Fruit fly (Drosophila melanogaster) whole organism, wandering third instar larva: ENCODE data around the gene CG43092.
A peak's percentile ranks its signal among the peaks of the same experiment; 100 is the strongest.

ENCODE experiments used
- Abd-B ChIP-seq: fragments of >200 bp; optimal IDR thresholded peaks from 2 replicates; lab custom pipeline; 2017; ENCODE audit warnings: missing biosample characterization, missing genetic modification characterization
- Dfd ChIP-seq: fragments of >200 bp; optimal IDR thresholded peaks from 2 replicates; lab custom pipeline; 2017; ENCODE audit warnings: missing biosample characterization, missing genetic modification characterization
- Dif ChIP-seq: fragments of 200-275, 200-300 bp; sonication (Bioruptor generic); optimal IDR thresholded peaks from 2 replicates; lab custom pipeline; 2018; ENCODE audit warnings: missing biosample characterization, missing genetic modification characterization; ENCODE audit not compliant: partially characterized antibody
- GATAd ChIP-seq: sonication (Bioruptor generic); optimal IDR thresholded peaks from 2 replicates; lab custom pipeline; 2016; ENCODE audit warnings: missing biosample characterization, missing genetic modification characterization
- Hnf4 ChIP-seq: fragments of 200-800 bp; sonication (Bioruptor generic); optimal IDR thresholded peaks from 2 replicates; lab custom pipeline; 2016; ENCODE audit warnings: missing biosample characterization, mild to moderate bottlenecking, missing genetic modification characterization
- Hr78 ChIP-seq: fragments of >200 bp; optimal IDR thresholded peaks from 2 replicates; lab custom pipeline; 2017; ENCODE audit warnings: missing biosample characterization, missing genetic modification characterization
- Hr83 ChIP-seq: fragments of 200-300 bp; sonication (Bioruptor generic); optimal IDR thresholded peaks from 2 replicates; lab custom pipeline; 2016; ENCODE audit warnings: missing biosample characterization, mild to moderate bottlenecking, missing genetic modification characterization, moderate library complexity; ENCODE audit not compliant: poor library complexity, severe bottlenecking
- Mio ChIP-seq: sonication (Bioruptor generic); optimal IDR thresholded peaks from 2 replicates; lab custom pipeline; 2016; ENCODE audit warnings: missing biosample characterization, missing genetic modification characterization
- N ChIP-seq: fragments of >200 bp; optimal IDR thresholded peaks from 2 replicates; lab custom pipeline; 2018; ENCODE audit warnings: missing biosample characterization, missing external identifiers, missing genetic modification characterization
- OdsH ChIP-seq: fragments of 200-800 bp; sonication (Bioruptor generic); optimal IDR thresholded peaks from 2 replicates; lab custom pipeline; 2016; ENCODE audit warnings: missing biosample characterization, mild to moderate bottlenecking, missing genetic modification characterization
- Rel ChIP-seq, 2 experiments: fragments of 200-800 bp; sonication (Bioruptor generic) in 1 of 2; optimal IDR thresholded peaks; 2 replicates in 1 of 2; 3 replicates in 1 of 2; lab custom pipeline; 2016 to 2019; ENCODE audit warnings: mild to moderate bottlenecking in 2 of 2, missing biosample characterization in 2 of 2, missing genetic modification characterization in 2 of 2, moderate library complexity in 1 of 2
- Sp1 ChIP-seq: fragments of 200-800 bp; sonication (Bioruptor generic); optimal IDR thresholded peaks from 3 replicates; lab custom pipeline; 2019; ENCODE audit warnings: missing biosample characterization, mild to moderate bottlenecking, missing genetic modification characterization, moderate library complexity
- Vsx2 ChIP-seq: fragments of 200-300, 225-300 bp; sonication (Bioruptor generic); optimal IDR thresholded peaks from 2 replicates; lab custom pipeline; 2018; ENCODE audit warnings: missing biosample characterization, missing genetic modification characterization; ENCODE audit not compliant: partially characterized antibody
- br ChIP-seq: fragments of 200-800 bp; sonication (Bioruptor generic); optimal IDR thresholded peaks from 2 replicates; lab custom pipeline; 2016; ENCODE audit warnings: missing biosample characterization, missing genetic modification characterization
- brk ChIP-seq: fragments of 200-800 bp; sonication (Bioruptor generic); optimal IDR thresholded peaks from 2 replicates; lab custom pipeline; 2016; ENCODE audit warnings: missing biosample characterization, mild to moderate bottlenecking, missing genetic modification characterization
- dl ChIP-seq, 2 experiments: fragments of 175-275, 200-275 bp in 1 of 2; fragments of 200-275 bp in 1 of 2; sonication (Bioruptor generic); optimal IDR thresholded peaks; lab custom pipeline; 2018; ENCODE audit warnings: mild to moderate bottlenecking in 2 of 2, missing biosample characterization in 2 of 2, missing genetic modification characterization in 2 of 2, moderate library complexity in 2 of 2; ENCODE audit not compliant: partially characterized antibody in 2 of 2, insufficient read depth in 1 of 2
- dmrt93B ChIP-seq: fragments of 200-800 bp; sonication (Bioruptor generic); optimal IDR thresholded peaks from 2 replicates; lab custom pipeline; 2018; ENCODE audit warnings: missing biosample characterization, mild to moderate bottlenecking, missing genetic modification characterization
- ey ChIP-seq: fragments of 200-800 bp; sonication (Bioruptor generic); optimal IDR thresholded peaks from 2 replicates; lab custom pipeline; 2016; ENCODE audit warnings: missing biosample characterization, missing genetic modification characterization
- foxo ChIP-seq, 2 experiments: fragments of 200-800 bp; sonication (Bioruptor generic); optimal IDR thresholded peaks; 2 replicates in 1 of 2; 3 replicates in 1 of 2; lab custom pipeline; 2016 to 2017; ENCODE audit warnings: missing biosample characterization in 2 of 2, missing genetic modification characterization in 2 of 2
- fru ChIP-seq: fragments of 200-800 bp; sonication (Bioruptor generic); optimal IDR thresholded peaks from 3 replicates; lab custom pipeline; 2016; ENCODE audit warnings: missing biosample characterization, mild to moderate bottlenecking, missing genetic modification characterization
- h ChIP-seq: fragments of 200-800 bp; sonication (Bioruptor generic); optimal IDR thresholded peaks from 3 replicates; lab custom pipeline; 2016; ENCODE audit warnings: missing biosample characterization, mild to moderate bottlenecking, missing genetic modification characterization
- pan ChIP-seq: fragments of >200 bp; optimal IDR thresholded peaks from 2 replicates; lab custom pipeline; 2017
- psq ChIP-seq: fragments of 200-800 bp; sonication (Bioruptor generic); optimal IDR thresholded peaks from 3 replicates; lab custom pipeline; 2017; ENCODE audit warnings: missing biosample characterization, mild to moderate bottlenecking, missing genetic modification characterization, moderate library complexity
- rgr ChIP-seq: fragments of 200-800 bp; sonication (Bioruptor generic); optimal IDR thresholded peaks from 3 replicates; lab custom pipeline; 2016; ENCODE audit warnings: missing biosample characterization, mild to moderate bottlenecking, missing genetic modification characterization
- sage ChIP-seq: fragments of 200-800 bp; sonication (Bioruptor generic); optimal IDR thresholded peaks from 2 replicates; lab custom pipeline; 2016; ENCODE audit warnings: missing biosample characterization, mild to moderate bottlenecking, missing genetic modification characterization
- tai ChIP-seq: sonication (Bioruptor generic); optimal IDR thresholded peaks from 2 replicates; lab custom pipeline; 2016; ENCODE audit warnings: missing biosample characterization, missing genetic modification characterization

Gene CG43092

dm6 chr3R:22748956-22749355 is 20.5 kb downstream of the CG43092 start, which contains the start of gene CG31139:
CG31139 (minus strand) TSS chr3R:22749056.
- no peak for TF ChIP-seq Mio (GFP tag; lab: Kevin White, UChicago)
- no peak for TF ChIP-seq OdsH (GFP tag; lab: Kevin White, UChicago)
- TF ChIP-seq br (GFP tag; lab: Kevin White, UChicago) = no peak
- no peak for TF ChIP-seq sage (GFP tag; lab: Kevin White, UChicago)
- no peak for TF ChIP-seq rgr (GFP tag; lab: Kevin White, UChicago)
- no peak for TF ChIP-seq Hr83 (GFP tag; lab: Kevin White, UChicago)
- TF ChIP-seq dmrt93B (GFP tag; lab: Kevin White, UChicago) = no peak
- no peak for TF ChIP-seq Abd-B (GFP tag; lab: Kevin White, UChicago)
- TF ChIP-seq GATAd = no peak
- no peak for TF ChIP-seq tai (GFP tag; lab: Kevin White, UChicago)
- TF ChIP-seq psq = no peak
- TF ChIP-seq, all 38 proteins: peak for 0

- TF ChIP-seq Dfd (GFP tag; lab: Kevin White, UChicago) = no peak
- TF ChIP-seq Hr83 (GFP tag; lab: Kevin White, UChicago) = peak; percentile 35
- no peak for TF ChIP-seq Hnf4 (GFP tag; lab: Kevin White, UChicago)
- TF ChIP-seq brk (GFP tag; lab: Kevin White, UChicago) = no peak
- peak; percentile 26 for TF ChIP-seq Dif (GFP tag; lab: Kevin White, UChicago)
- TF ChIP-seq pan (lab: Kevin White, UChicago) = no peak
Measured at dm6 chr3R:22747423-22748090, 21.9 kb downstream of the CG43092 start, which contains the start of gene CG17141. CG17141 (minus strand) TSS chr3R:22747599.

- TF ChIP-seq foxo (GFP tag; optimal IDR thresholded peaks at IDR 0.05; lab: Kevin White, UChicago) = no peak
- no peak for TF ChIP-seq Rel (GFP tag; optimal IDR thresholded peaks at IDR 0.05; lab: Kevin White, UChicago)
- TF ChIP-seq Rel (tag; optimal IDR thresholded peaks at IDR 0.05; lab: Kevin White, UChicago) = peak; percentile 37
Measured at dm6 chr3R:22745432-22745831, 24.0 kb downstream of the CG43092 start, which contains the start of the genes vret and HP1c. vret (minus strand) TSS chr3R:22745581. HP1c (plus strand) TSS chr3R:22745620.

- TF ChIP-seq Rel (GFP tag; optimal IDR thresholded peaks at IDR 0.05; lab: Kevin White, UChicago) = no peak
- TF ChIP-seq Rel (tag; optimal IDR thresholded peaks at IDR 0.05; lab: Kevin White, UChicago) = peak; percentile 91
- TF ChIP-seq h = no peak
- TF ChIP-seq dmrt93B (GFP tag; lab: Kevin White, UChicago) = no peak
Measured at dm6 chr3R:22740930-22741329, 28.5 kb downstream of the CG43092 start, which contains the start of the genes Dcr-1 and CG6985. Dcr-1 (minus strand) TSS chr3R:22741091. CG6985 (plus strand) TSS chr3R:22741150.

dm6 chr3R:22733751-22734150 is 35.7 kb downstream of the CG43092 start, which contains the start of gene Takl2:
Takl2 (minus strand) TSS chr3R:22733851.
- TF ChIP-seq Dfd (GFP tag; lab: Kevin White, UChicago) = no peak
- TF ChIP-seq ey (GFP tag; lab: Kevin White, UChicago) = no peak
- TF ChIP-seq dl (GFP tag; optimal IDR thresholded peaks at IDR 0.05; lab: Kevin White, UChicago; ENCODE audit: insufficient read depth in 1 of 2, partially characterized antibody in 2 of 2) = no peak
- no peak for TF ChIP-seq sage (GFP tag; lab: Kevin White, UChicago)
- no peak for TF ChIP-seq Hnf4 (GFP tag; lab: Kevin White, UChicago)
- no peak for TF ChIP-seq GATAd
- TF ChIP-seq h = no peak
- no peak for TF ChIP-seq Hr78 (GFP tag; lab: Kevin White, UChicago)
- TF ChIP-seq fru (GFP tag; lab: Kevin White, UChicago) = no peak
- TF ChIP-seq foxo (GFP tag; optimal IDR thresholded peaks at IDR 0.05; lab: Kevin White, UChicago) = no peak
- TF ChIP-seq Sp1 (GFP tag; lab: Kevin White, UChicago) = no peak
- TF ChIP-seq Dif (GFP tag; lab: Kevin White, UChicago) = no peak
- no peak for TF ChIP-seq Abd-B (GFP tag; lab: Kevin White, UChicago)
- TF ChIP-seq Vsx2 (GFP tag; lab: Kevin White, UChicago) = no peak
- TF ChIP-seq rgr (GFP tag; lab: Kevin White, UChicago) = no peak

dm6 chr3R:22732995-22733394 is 36.5 kb downstream of the CG43092 start:
- TF ChIP-seq fru (GFP tag; lab: Kevin White, UChicago) (no peak), ey (GFP tag; lab: Kevin White, UChicago) (no peak), rgr (GFP tag; lab: Kevin White, UChicago) (no peak), brk (GFP tag; lab: Kevin White, UChicago) (no peak), N (no peak), Hr78 (GFP tag; lab: Kevin White, UChicago) (no peak)
